Worm (Caenorhabditis elegans): ENCODE results near the gene srw-77.

ce11 chrV:16627962-16628361 lies 15.5 kb downstream of the srw-77 start, which contains the start of gene oac-53:
- no peak for TF ChIP-seq ama-1 (optimal IDR thresholded peaks at IDR 0.05)
- no peak for TF ChIP-seq elt-4 (tag; optimal IDR thresholded peaks at IDR 0.05)
- no peak for TF ChIP-seq fkh-10 (GFP tag; optimal IDR thresholded peaks at IDR 0.05)
- TF ChIP-seq K09A11.1 (tag; optimal IDR thresholded peaks at IDR 0.05; ENCODE audit: insufficient read depth): no peak
- no peak for TF ChIP-seq dmd-4 (tag; optimal IDR thresholded peaks at IDR 0.05; ENCODE audit: borderline replicate concordance)

Measured in whole organism, late embryonic.